Worm (Caenorhabditis elegans): ENCODE measurements around the gene F26G1.9.

- TF ChIP-seq F55B11.4 (tag; optimal IDR thresholded peaks at IDR 0.05; ENCODE audit: borderline replicate concordance, insufficient read depth) = no peak
- no peak for TF ChIP-seq F39B2.1 (GFP tag; IDR thresholded peaks at IDR 0.05)
- TF ChIP-seq fkh-3 (tag; optimal IDR thresholded peaks at IDR 0.05) = no peak
- no peak for TF ChIP-seq dpl-1 (GFP tag; optimal IDR thresholded peaks at IDR 0.05)
- TF ChIP-seq sea-2 (GFP tag; IDR thresholded peaks at IDR 0.05) = no peak
- no peak for TF ChIP-seq C06A6.2 (GFP tag; conservative IDR thresholded peaks at IDR 0.05)
- TF ChIP-seq ccch-3 (GFP tag; optimal IDR thresholded peaks at IDR 0.05) = no peak
- TF ChIP-seq snpc-4 (GFP tag; optimal IDR thresholded peaks at IDR 0.05) = no peak
- no peak for TF ChIP-seq snpc-4 (tag; optimal IDR thresholded peaks at IDR 0.05)
- no peak for TF ChIP-seq cebp-1 (GFP tag; IDR thresholded peaks at IDR 0.05)
- no peak for TF ChIP-seq cebp-1 (tag; optimal IDR thresholded peaks at IDR 0.05)
These were observed 16.1 kb upstream of the F26G1.9 start, which contains the start of gene F26G1.15 for ce11 chrII:4789835-4790343.

Measured in whole organism, young adult.